Fruit fly (Drosophila melanogaster): Measurements from ENCODE around the gene CG43638.

The CG43638 gene

dm6 chr3L:12074952-12075351 lies 30.6 kb downstream of the CG43638 start:
- TF ChIP-seq Hr83 (GFP tag; optimal IDR thresholded peaks at IDR 0.05; ENCODE audit: poor library complexity, severe bottlenecking) (no peak), GATAd (GFP tag; optimal IDR thresholded peaks at IDR 0.05) (no peak), Dfd (GFP tag; optimal IDR thresholded peaks at IDR 0.05) (no peak), Vsx2 (GFP tag; optimal IDR thresholded peaks at IDR 0.05; ENCODE audit: partially characterized antibody) (no peak), dl (GFP tag; optimal IDR thresholded peaks at IDR 0.05; ENCODE audit: insufficient read depth in 1 of 2, partially characterized antibody in 2 of 2) (no peak), CG9705 (GFP tag; optimal IDR thresholded peaks at IDR 0.05) (no peak), foxo (GFP tag; optimal IDR thresholded peaks at IDR 0.05) (no peak), usp (GFP tag; optimal IDR thresholded peaks at IDR 0.05) (no peak), sage (GFP tag; optimal IDR thresholded peaks at IDR 0.05) (no peak), HLH106 (tag; optimal IDR thresholded peaks at IDR 0.05) (no peak), ey (GFP tag; optimal IDR thresholded peaks at IDR 0.05) (no peak)

DNA sequence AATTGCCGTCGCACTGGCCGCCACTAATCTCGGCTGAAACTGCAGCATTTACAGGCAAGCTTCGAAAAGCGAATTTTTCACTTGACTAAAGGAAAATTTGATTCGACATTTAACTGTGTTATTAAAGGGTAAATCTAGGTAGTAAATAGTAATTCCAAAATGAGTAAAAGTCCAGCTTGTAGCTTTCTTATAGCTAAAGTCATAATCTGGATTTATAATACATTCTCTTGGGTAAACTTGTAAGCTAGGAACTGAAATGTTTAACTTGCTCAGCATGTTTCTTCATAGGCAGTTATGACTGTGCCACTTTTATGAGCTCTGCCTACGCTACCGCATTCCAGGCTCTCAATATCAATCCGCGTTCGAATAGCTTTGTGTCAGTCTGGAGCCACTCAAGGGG lies 31.9 kb downstream of the CG43638 start:
- TF ChIP-seq CG9705 (GFP tag; optimal IDR thresholded peaks at IDR 0.05) (no peak), pan (optimal IDR thresholded peaks at IDR 0.05) (no peak), Myc (optimal IDR thresholded peaks at IDR 0.05) (no peak), Sp1 (GFP tag; optimal IDR thresholded peaks at IDR 0.05) (no peak), rgr (GFP tag; optimal IDR thresholded peaks at IDR 0.05) (no peak), Rel (GFP tag; optimal IDR thresholded peaks at IDR 0.05) (no peak), Rel (tag; optimal IDR thresholded peaks at IDR 0.05) (no peak), Vsx2 (GFP tag; optimal IDR thresholded peaks at IDR 0.05; ENCODE audit: partially characterized antibody) (no peak), Mio (GFP tag; optimal IDR thresholded peaks at IDR 0.05) (no peak), foxo (GFP tag; optimal IDR thresholded peaks at IDR 0.05) (no peak), Hnf4 (GFP tag; optimal IDR thresholded peaks at IDR 0.05) (no peak), dmrt93B (GFP tag; optimal IDR thresholded peaks at IDR 0.05) (no peak), sage (GFP tag; optimal IDR thresholded peaks at IDR 0.05) (no peak), CG32264 (GFP tag; optimal IDR thresholded peaks at IDR 0.05) (no peak), psq (GFP tag; optimal IDR thresholded peaks at IDR 0.05) (no peak)

DNA sequence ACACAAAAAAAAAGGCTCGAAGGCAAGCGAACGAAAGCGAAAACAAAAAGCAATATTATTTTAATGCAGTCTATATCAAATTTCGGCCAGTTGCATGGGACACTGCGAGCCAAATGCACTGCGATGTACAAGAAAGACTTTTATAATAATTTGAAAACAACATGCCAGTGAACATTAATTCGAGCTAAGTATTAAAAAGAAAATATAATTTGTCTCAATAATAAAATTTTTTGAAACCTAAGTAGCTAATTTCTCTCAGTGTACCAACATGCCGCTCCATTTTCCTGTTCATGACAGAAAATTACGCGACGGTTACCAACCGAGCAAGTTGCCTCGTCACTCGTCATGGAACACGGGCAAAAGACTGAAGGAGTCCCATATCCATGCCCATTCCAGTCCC lies 33.0 kb downstream of the CG43638 start:
- TF ChIP-seq rgr (GFP tag; optimal IDR thresholded peaks at IDR 0.05) = peak; percentile 73
- peak; percentile 50 for TF ChIP-seq br (GFP tag; optimal IDR thresholded peaks at IDR 0.05)
- TF ChIP-seq Mio (GFP tag; optimal IDR thresholded peaks at IDR 0.05) = no peak
- no peak for TF ChIP-seq Dfd (GFP tag; optimal IDR thresholded peaks at IDR 0.05)
- peak; percentile 66 for TF ChIP-seq HLH106 (tag; optimal IDR thresholded peaks at IDR 0.05)
- TF ChIP-seq Hr78 (GFP tag; optimal IDR thresholded peaks at IDR 0.05) = no peak
- TF ChIP-seq Rel (GFP tag; optimal IDR thresholded peaks at IDR 0.05) = peak; percentile 56
- TF ChIP-seq Rel (tag; optimal IDR thresholded peaks at IDR 0.05) = no peak
- peak; percentile 62 for TF ChIP-seq Sp1 (GFP tag; optimal IDR thresholded peaks at IDR 0.05)
- no peak for TF ChIP-seq Hr83 (GFP tag; optimal IDR thresholded peaks at IDR 0.05; ENCODE audit: poor library complexity, severe bottlenecking)
- peak; percentile 80 for TF ChIP-seq h (GFP tag; optimal IDR thresholded peaks at IDR 0.05)
- no peak for TF ChIP-seq GATAd (GFP tag; optimal IDR thresholded peaks at IDR 0.05)
- TF ChIP-seq Vsx2 (GFP tag; optimal IDR thresholded peaks at IDR 0.05; ENCODE audit: partially characterized antibody) = no peak
- TF ChIP-seq Dif (GFP tag; optimal IDR thresholded peaks at IDR 0.05; ENCODE audit: partially characterized antibody) = no peak
- no peak for TF ChIP-seq jim (GFP tag; optimal IDR thresholded peaks at IDR 0.05)
- no peak for TF ChIP-seq N (GFP tag; optimal IDR thresholded peaks at IDR 0.05)
- TF ChIP-seq brk (GFP tag; optimal IDR thresholded peaks at IDR 0.05) = peak; percentile 27
- no peak for TF ChIP-seq pan (optimal IDR thresholded peaks at IDR 0.05)
- TF ChIP-seq CG32264 (GFP tag; optimal IDR thresholded peaks at IDR 0.05) = no peak
- TF ChIP-seq lola (GFP tag; optimal IDR thresholded peaks at IDR 0.05) = no peak
- TF ChIP-seq usp (GFP tag; optimal IDR thresholded peaks at IDR 0.05) = no peak
- no peak for TF ChIP-seq Myc (optimal IDR thresholded peaks at IDR 0.05)
- no peak for TF ChIP-seq tai (GFP tag; optimal IDR thresholded peaks at IDR 0.05)
- TF ChIP-seq psq (GFP tag; optimal IDR thresholded peaks at IDR 0.05) = peak; percentile 66
- TF ChIP-seq dmrt93B (GFP tag; optimal IDR thresholded peaks at IDR 0.05) = peak; percentile 27
- peak; percentile 74 for TF ChIP-seq fru (GFP tag; optimal IDR thresholded peaks at IDR 0.05)
- TF ChIP-seq dl (GFP tag; optimal IDR thresholded peaks at IDR 0.05; ENCODE audit: insufficient read depth in 1 of 2, partially characterized antibody in 2 of 2) = no peak
- TF ChIP-seq ey (GFP tag; optimal IDR thresholded peaks at IDR 0.05) = peak; percentile 71
- peak in 1 of 2 experiments; percentile 71 for TF ChIP-seq foxo (GFP tag; optimal IDR thresholded peaks at IDR 0.05)
- no peak for TF ChIP-seq CrebA (GFP tag; optimal IDR thresholded peaks at IDR 0.05; ENCODE audit: borderline replicate concordance)
- TF ChIP-seq CG9705 (GFP tag; optimal IDR thresholded peaks at IDR 0.05) = no peak
- TF ChIP-seq woc (GFP tag; optimal IDR thresholded peaks at IDR 0.05) = peak; percentile 51
- TF ChIP-seq Hnf4 (GFP tag; optimal IDR thresholded peaks at IDR 0.05) = peak; percentile 36
- peak; percentile 29 for TF ChIP-seq sv (GFP tag; optimal IDR thresholded peaks at IDR 0.05)
- no peak for TF ChIP-seq Jra (GFP tag; optimal IDR thresholded peaks at IDR 0.05)
- TF ChIP-seq Abd-B (GFP tag; optimal IDR thresholded peaks at IDR 0.05) = no peak
- TF ChIP-seq sage (GFP tag; optimal IDR thresholded peaks at IDR 0.05) = no peak
- TF ChIP-seq dsf (GFP tag; optimal IDR thresholded peaks at IDR 0.05; ENCODE audit: borderline replicate concordance) = no peak
- peak; percentile 62 for TF ChIP-seq OdsH (GFP tag; optimal IDR thresholded peaks at IDR 0.05)

Measured in whole organism, wandering third instar larva.